Fruit fly (Drosophila melanogaster) whole organism, embryonic: ENCODE results near the gene Mst98Cb.

Experiments used
- Aef1 ChIP-seq: fragments of 200-800 bp; sonication (Bioruptor generic); IDR thresholded peaks from 3 replicates; pipeline ENCODE4 v1.3.6; 2022; ENCODE audit warnings: missing biosample characterization, missing genetic modification characterization
- Bteb2 ChIP-seq: fragments of 200-800 bp; sonication (Bioruptor generic); optimal IDR thresholded peaks from 2 replicates; lab custom pipeline; 2016; ENCODE audit warnings: missing biosample characterization, missing genetic modification characterization
- CG10209 ChIP-seq: fragments of 200-800 bp; sonication (Bioruptor generic); optimal IDR thresholded peaks from 3 replicates; lab custom pipeline; 2017; ENCODE audit warnings: missing biosample characterization, mild to moderate bottlenecking, missing genetic modification characterization, missing genetic modification reagents
- CG10321 ChIP-seq: fragments of 200-800 bp; sonication (Bioruptor generic); IDR thresholded peaks from 2 replicates; pipeline ENCODE4 v1.3.6; 2022; ENCODE audit warnings: missing biosample characterization, missing genetic modification characterization
- CG11504 ChIP-seq: fragments of 200-800 bp; sonication (Bioruptor generic); optimal IDR thresholded peaks from 3 replicates; lab custom pipeline; 2019; ENCODE audit warnings: missing biosample characterization, mild to moderate bottlenecking, missing genetic modification characterization, moderate library complexity
- CG12155 ChIP-seq: fragments of 200-800 bp; sonication (Bioruptor generic); optimal IDR thresholded peaks from 3 replicates; lab custom pipeline; 2016; ENCODE audit warnings: missing biosample characterization, missing genetic modification characterization
- CG12219 ChIP-seq: fragments of 200-800 bp; sonication (Bioruptor generic); optimal IDR thresholded peaks from 3 replicates; lab custom pipeline; 2018; ENCODE audit warnings: missing biosample characterization, mild to moderate bottlenecking, missing genetic modification characterization
- CG13287 ChIP-seq: fragments of 200-800 bp; sonication (Bioruptor generic); IDR thresholded peaks from 2 replicates; pipeline ENCODE4 v1.3.6; 2022; ENCODE audit warnings: missing biosample characterization, missing genetic modification characterization; ENCODE audit not compliant: partially characterized antibody
- CG13424 ChIP-seq: fragments of 200-800 bp; sonication (Bioruptor generic); optimal IDR thresholded peaks from 2 replicates; lab custom pipeline; 2019; ENCODE audit warnings: missing biosample characterization, mild to moderate bottlenecking, missing genetic modification characterization, moderate library complexity
- CG2120 ChIP-seq: fragments of 200-800 bp; sonication (Bioruptor generic); optimal IDR thresholded peaks from 3 replicates; lab custom pipeline; 2016; ENCODE audit warnings: missing biosample characterization, missing genetic modification characterization
- CG30403 ChIP-seq: fragments of 200-800 bp; sonication (Bioruptor generic); optimal IDR thresholded peaks from 3 replicates; lab custom pipeline; 2016; ENCODE audit warnings: missing biosample characterization, missing genetic modification characterization
- CG31224 ChIP-seq: fragments of 200-800 bp; sonication (Bioruptor generic); IDR thresholded peaks from 2 replicates; pipeline ENCODE4 v1.3.6; 2022; ENCODE audit warnings: missing biosample characterization, missing genetic modification characterization
- CG32532 ChIP-seq: fragments of 200-800 bp; sonication (Bioruptor generic); IDR thresholded peaks from 2 replicates; pipeline ENCODE4 v1.3.6; 2022; ENCODE audit warnings: missing biosample characterization, missing genetic modification characterization
- CG32767 ChIP-seq: fragments of 200-800 bp; sonication (Bioruptor generic); IDR thresholded peaks from 2 replicates; pipeline ENCODE4 v1.3.6; 2022; ENCODE audit warnings: missing biosample characterization, missing genetic modification characterization
- CG3281 ChIP-seq: fragments of 200-800 bp; sonication (Bioruptor generic); optimal IDR thresholded peaks from 3 replicates; lab custom pipeline; 2017; ENCODE audit warnings: missing biosample characterization, mild to moderate bottlenecking, missing genetic modification characterization
- CG33213 ChIP-seq: fragments of 200-800 bp; sonication (Bioruptor generic); optimal IDR thresholded peaks from 3 replicates; lab custom pipeline; 2016; ENCODE audit warnings: missing biosample characterization, missing genetic modification characterization
- CG43689 ChIP-seq: fragments of 200-800 bp; sonication (Bioruptor generic); IDR thresholded peaks from 2 replicates; pipeline ENCODE4 v1.3.6; 2022; ENCODE audit warnings: missing biosample characterization, missing genetic modification characterization
- CG4707 ChIP-seq: fragments of 200-800 bp; sonication (Bioruptor generic); optimal IDR thresholded peaks from 2 replicates; lab custom pipeline; 2018; ENCODE audit warnings: missing biosample characterization, mild to moderate bottlenecking, missing genetic modification characterization, moderate library complexity
- CG4730 ChIP-seq: fragments of 200-800 bp; sonication (Bioruptor generic); IDR thresholded peaks from 2 replicates; pipeline ENCODE4 v1.3.6; 2022; ENCODE audit warnings: missing biosample characterization, missing genetic modification characterization
- CG6765 ChIP-seq: fragments of 200-800 bp; sonication (Bioruptor generic); optimal IDR thresholded peaks from 3 replicates; lab custom pipeline; 2017; ENCODE audit warnings: missing biosample characterization, mild to moderate bottlenecking, missing genetic modification characterization
- CG6813 ChIP-seq: fragments of 200-800 bp; sonication (Bioruptor generic); optimal IDR thresholded peaks from 2 replicates; lab custom pipeline; 2017; ENCODE audit warnings: missing biosample characterization, missing genetic modification characterization, mild to moderate bottlenecking, moderate library complexity, missing genetic modification reagents
- CG7372 ChIP-seq: fragments of 200-800 bp; sonication (Bioruptor generic); IDR thresholded peaks from 2 replicates; pipeline ENCODE4 v1.3.6; 2022; ENCODE audit warnings: missing biosample characterization, missing genetic modification characterization
- CG8290 ChIP-seq, 3 experiments: fragments of 200-800 bp; sonication (Bioruptor generic); optimal IDR thresholded peaks; 2 replicates each; lab custom pipeline; 2016 to 2019; ENCODE audit warnings: missing biosample characterization in 3 of 3, missing genetic modification characterization in 3 of 3, mild to moderate bottlenecking in 2 of 3, moderate library complexity in 1 of 3
- Dref ChIP-seq: fragments of 200-800 bp; sonication (Bioruptor generic); IDR thresholded peaks from 2 replicates; pipeline ENCODE4 v1.3.6; 2022; ENCODE audit warnings: missing biosample characterization, missing genetic modification characterization
- Ets65A ChIP-seq: fragments of 200-800 bp; sonication (Bioruptor generic); peaks from one replicate; lab custom pipeline; 2016; ENCODE audit warnings: missing biosample characterization, missing genetic modification characterization
- Ets97D ChIP-seq: fragments of 200-800 bp; sonication (Bioruptor generic); optimal IDR thresholded peaks from 3 replicates; lab custom pipeline; 2016; ENCODE audit warnings: missing biosample characterization, missing genetic modification characterization
- Hr3 ChIP-seq: fragments of 200-800 bp; sonication (Bioruptor generic); optimal IDR thresholded peaks from 3 replicates; lab custom pipeline; 2016; ENCODE audit warnings: missing biosample characterization, missing genetic modification characterization
- Hr51 ChIP-seq, 2 experiments: fragments of 200-800 bp; sonication (Bioruptor generic); optimal IDR thresholded peaks; 2 replicates in 1 of 2; 3 replicates in 1 of 2; lab custom pipeline; 2016 to 2018; ENCODE audit warnings: missing biosample characterization in 2 of 2, missing genetic modification characterization in 2 of 2, mild to moderate bottlenecking in 1 of 2, moderate library complexity in 1 of 2
- Kr ChIP-seq: fragments of 200-800 bp; sonication (Bioruptor generic); optimal IDR thresholded peaks from 2 replicates; lab custom pipeline; 2017; ENCODE audit warnings: missing biosample characterization, mild to moderate bottlenecking, missing genetic modification characterization
- Opbp ChIP-seq: fragments of 200-800 bp; sonication (Bioruptor generic); IDR thresholded peaks from 3 replicates; pipeline ENCODE4 v1.3.6; 2022; ENCODE audit warnings: missing biosample characterization, missing genetic modification characterization; ENCODE audit not compliant: partially characterized antibody
- PHDP ChIP-seq: fragments of 200-800 bp; sonication (Bioruptor generic); optimal IDR thresholded peaks from 3 replicates; lab custom pipeline; 2018; ENCODE audit warnings: missing biosample characterization, mild to moderate bottlenecking, missing genetic modification characterization, moderate library complexity
- Ravus ChIP-seq: fragments of 200-800 bp; sonication (Bioruptor generic); IDR thresholded peaks from 2 replicates; pipeline ENCODE4 v1.3.6; 2022; ENCODE audit warnings: missing biosample characterization, missing genetic modification characterization
- Trl ChIP-seq, 3 experiments: fragments of >200 bp in 2 of 3; fragments of 200-800 bp in 1 of 3; sonication (Bioruptor generic) in 1 of 3; optimal IDR thresholded peaks; 2 replicates in 1 of 3; 3 replicates in 2 of 3; lab custom pipeline; 2016 to 2017; ENCODE audit warnings: missing biosample characterization in 1 of 3, missing genetic modification characterization in 1 of 3
- btn ChIP-seq: fragments of 200-800 bp; sonication (Bioruptor generic); optimal IDR thresholded peaks from 2 replicates; lab custom pipeline; 2016; ENCODE audit warnings: missing biosample characterization, missing genetic modification characterization
- cato ChIP-seq: fragments of 200-800 bp; sonication (Bioruptor generic); optimal IDR thresholded peaks from 2 replicates; lab custom pipeline; 2016; ENCODE audit warnings: missing biosample characterization, missing genetic modification characterization, borderline replicate concordance
- chinmo ChIP-seq: fragments of 200-800 bp; sonication (Bioruptor generic); IDR thresholded peaks from 4 replicates; pipeline ENCODE4 v1.3.6; 2022; ENCODE audit warnings: missing biosample characterization, missing genetic modification characterization; ENCODE audit not compliant: partially characterized antibody
- eve ChIP-seq, 2 experiments: fragments of >200 bp; optimal IDR thresholded peaks; 2 replicates each; lab custom pipeline; 2017; ENCODE audit warnings: missing biosample characterization in 2 of 2, missing genetic modification characterization in 2 of 2
- fd3F ChIP-seq: fragments of 200-800 bp; sonication (Bioruptor generic); optimal IDR thresholded peaks from 2 replicates; lab custom pipeline; 2018; ENCODE audit warnings: missing biosample characterization, mild to moderate bottlenecking, missing genetic modification characterization, moderate library complexity
- fu2 ChIP-seq: fragments of 200-800 bp; sonication (Bioruptor generic); optimal IDR thresholded peaks from 2 replicates; lab custom pipeline; 2016; ENCODE audit warnings: missing biosample characterization, missing genetic modification characterization
- grn ChIP-seq: fragments of 200-800 bp; sonication (Bioruptor generic); optimal IDR thresholded peaks from 3 replicates; lab custom pipeline; 2017; ENCODE audit warnings: missing biosample characterization, missing genetic modification characterization
- insv ChIP-seq, 2 experiments: fragments of 200-800 bp; sonication (Bioruptor generic); optimal IDR thresholded peaks; 3 replicates each; lab custom pipeline; 2016 to 2018; ENCODE audit warnings: missing biosample characterization in 2 of 2, missing genetic modification characterization in 2 of 2
- kah ChIP-seq: fragments of 200-800 bp; sonication (Bioruptor generic); optimal IDR thresholded peaks from 2 replicates; lab custom pipeline; 2018; ENCODE audit warnings: missing biosample characterization, mild to moderate bottlenecking, missing genetic modification characterization
- nau ChIP-seq: fragments of 200-800 bp; sonication (Bioruptor generic); optimal IDR thresholded peaks from 3 replicates; lab custom pipeline; 2017; ENCODE audit warnings: missing biosample characterization, mild to moderate bottlenecking, missing genetic modification characterization, missing genetic modification reagents
- pzg ChIP-seq: fragments of 200-800 bp; sonication (Bioruptor generic); optimal IDR thresholded peaks from 3 replicates; lab custom pipeline; 2018; ENCODE audit warnings: missing biosample characterization, mild to moderate bottlenecking, missing genetic modification characterization, moderate library complexity
- sna ChIP-seq: fragments of 200-800 bp; sonication (Bioruptor generic); IDR thresholded peaks from 2 replicates; pipeline ENCODE4 v1.3.6; 2022; ENCODE audit warnings: missing biosample characterization, missing genetic modification characterization; ENCODE audit not compliant: partially characterized antibody
- sug ChIP-seq: fragments of 200-800 bp; optimal IDR thresholded peaks from 2 replicates; lab custom pipeline; 2019; ENCODE audit warnings: missing biosample characterization, mild to moderate bottlenecking, missing genetic modification characterization, moderate library complexity
- ttk ChIP-seq: fragments of 200-800 bp; sonication (Bioruptor generic); IDR thresholded peaks from 2 replicates; pipeline ENCODE4 v2.1.2; 2022; ENCODE audit warnings: missing biosample characterization, missing genetic modification characterization

Gene Mst98Cb

DNA sequence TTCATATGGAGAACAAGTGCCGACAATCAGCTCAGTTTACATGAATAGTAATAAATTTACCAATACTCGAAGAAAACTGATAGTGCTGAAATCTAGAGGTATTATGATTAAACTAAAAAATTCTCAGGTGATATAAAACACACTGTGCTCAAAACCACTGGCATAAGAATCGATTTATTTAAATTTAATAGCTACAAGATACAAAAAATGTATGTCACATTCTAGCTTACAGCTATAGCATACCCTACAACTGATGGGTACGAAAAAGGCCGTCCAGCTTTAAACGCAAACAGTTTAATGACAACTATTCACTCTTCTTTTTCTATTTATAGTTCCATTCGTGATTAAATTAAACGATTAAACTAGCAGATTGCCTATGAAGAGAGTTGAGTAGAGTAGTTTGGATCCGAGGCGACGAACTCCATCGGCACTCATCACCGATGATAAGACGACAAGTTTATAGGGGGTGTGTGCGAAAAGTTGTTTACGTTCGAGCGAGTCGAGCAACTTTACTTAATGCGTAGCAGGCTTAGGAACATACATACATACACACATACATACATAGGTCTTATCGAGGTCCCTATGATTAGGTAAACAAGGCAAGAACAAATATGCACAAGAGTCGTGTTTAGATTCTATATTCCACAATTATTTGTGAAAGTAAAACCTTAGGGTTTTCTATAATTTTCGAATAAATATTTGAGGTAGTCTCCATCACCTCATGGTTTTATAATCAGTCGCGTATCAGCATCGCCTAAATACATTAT, 36.4 kb downstream of the Mst98Cb start (continued):
- TF ChIP-seq Hr51 (GFP tag; optimal IDR thresholded peaks at IDR 0.05; lab: Kevin White, UChicago) (peak; percentile 27 to 72), Hr3 (GFP tag; lab: Kevin White, UChicago) (peak; percentile 51), sug (tag; lab: Kevin White, UChicago) (peak; percentile 87), btn (peak; percentile 46), CG11504 (tag; lab: Kevin White, UChicago) (peak; percentile 63), chinmo (0 out of 4 replicates have a peak, but pooled peaks have one; percentile 12), Opbp (GFP tag; lab: Robert Waterston, UW) (no peak), Aef1 (peak; percentile 66), CG13287 (GFP tag; lab: Robert Waterston, UW) (no peak), Dref (GFP tag; lab: Robert Waterston, UW) (no peak; the same call in 1 of the 2 replicates), CG10321 (GFP tag; lab: Robert Waterston, UW) (no peak), CG32532 (peak; percentile 90), eve (GFP tag; optimal IDR thresholded peaks at IDR 0.05; lab: Kevin White, UChicago) (peak in 1 of 2 experiments; percentile 2), insv (GFP tag; optimal IDR thresholded peaks at IDR 0.05; lab: Kevin White, UChicago) (peak in 1 of 2 experiments; percentile 46), pzg (GFP tag; lab: Kevin White, UChicago) (no peak), CG4730 (GFP tag; lab: Robert Waterston, UW) (peak; percentile 59; the same call in 1 of the 2 replicates), CG31224 (GFP tag; lab: Robert Waterston, UW) (peak; percentile 66), Ets65A (GFP tag; lab: Kevin White, UChicago) (peak; percentile 46), Bteb2 (peak; percentile 68), CG4707 (GFP tag; lab: Kevin White, UChicago) (peak; percentile 54), CG10209 (GFP tag; lab: Kevin White, UChicago) (peak; percentile 83), CG43689 (GFP tag; lab: Robert Waterston, UW) (0 out of 2 replicates have a peak, but pooled peaks have one; percentile 28), CG6813 (GFP tag; lab: Kevin White, UChicago) (peak; percentile 88), CG32767 (GFP tag; lab: Robert Waterston, UW) (peak; percentile 54), Kr (GFP tag; lab: Kevin White, UChicago) (peak; percentile 89), fu2 (GFP tag; lab: Kevin White, UChicago) (peak; percentile 54), CG7372 (GFP tag; lab: Robert Waterston, UW) (peak; percentile 66), CG3281 (GFP tag; lab: Kevin White, UChicago) (peak; percentile 83), CG2120 (GFP tag; lab: Kevin White, UChicago) (peak; percentile 92), ttk (GFP tag; lab: Robert Waterston, UW) (peak; percentile 60; the same call in 1 of the 2 replicates), PHDP (tag; lab: Kevin White, UChicago) (peak; percentile 63), CG30403 (peak; percentile 68), nau (GFP tag; lab: Kevin White, UChicago) (peak; percentile 76), cato (GFP tag; lab: Kevin White, UChicago) (peak; percentile 42), kah (no peak), CG8290 (GFP tag; optimal IDR thresholded peaks at IDR 0.05; lab: Kevin White, UChicago) (peak; percentile 68), CG8290 (tag; optimal IDR thresholded peaks at IDR 0.05; lab: Kevin White, UChicago) (peak; percentile 74 to 85), grn (GFP tag; lab: Kevin White, UChicago) (peak; percentile 71), Ets97D (GFP tag; lab: Kevin White, UChicago) (no peak), Trl (optimal IDR thresholded peaks at IDR 0.05; lab: Kevin White, UChicago) (no peak), Trl (GFP tag; optimal IDR thresholded peaks at IDR 0.05; lab: Kevin White, UChicago) (peak; percentile 80), fd3F (GFP tag; lab: Kevin White, UChicago) (peak; percentile 60), CG12219 (GFP tag; lab: Kevin White, UChicago) (peak; percentile 5), CG13424 (tag; lab: Kevin White, UChicago) (peak; percentile 47), CG33213 (GFP tag; lab: Kevin White, UChicago) (peak; percentile 84), sna (GFP tag; lab: Robert Waterston, UW) (no peak), CG12155 (GFP tag; lab: Kevin White, UChicago) (peak; percentile 62), CG6765 (GFP tag; lab: Kevin White, UChicago) (peak; percentile 41), Ravus (GFP tag; lab: Robert Waterston, UW) (peak; percentile 16)
